Worm (Caenorhabditis elegans) whole organism, midembryonic: ENCODE measurements around the gene slc-36.5.

Experiments
- T22C8.4 ChIP-seq: fragments of 200-800 bp; sonication (Bioruptor generic); IDR thresholded peaks from 2 replicates; pipeline ENCODE4 v1.3.6; 2022; ENCODE audit warnings: missing genetic modification characterization, missing compliant biosample characterization
- cog-1 ChIP-seq: sonication (generic microtip); optimal IDR thresholded peaks from 2 replicates; lab custom pipeline; 2016; ENCODE audit warnings: missing genetic modification characterization, missing compliant biosample characterization
- flt-1 ChIP-seq: fragments of 200-800 bp; sonication (Bioruptor generic); IDR thresholded peaks from 2 replicates; pipeline ENCODE4 v1.3.6; 2022; ENCODE audit warnings: missing genetic modification characterization, missing compliant biosample characterization
- klf-2 ChIP-seq: fragments of 200-800 bp; sonication (Bioruptor generic); conservative IDR thresholded peaks from 2 replicates; pipeline ENCODE4 v1.3.6; 2022; ENCODE audit warnings: missing genetic modification reagents, missing genetic modification characterization, missing compliant biosample characterization
- med-1 ChIP-seq: sonication (generic microtip); optimal IDR thresholded peaks from 2 replicates; lab custom pipeline; 2017; ENCODE audit warnings: missing genetic modification characterization, mild to moderate bottlenecking, missing compliant biosample characterization, antibody characterized with exemption, missing genetic modification reagents; ENCODE audit not compliant: insufficient read depth
- ref-1 ChIP-seq: fragments of 200-800 bp; sonication (Bioruptor generic); conservative IDR thresholded peaks from 2 replicates; pipeline ENCODE4 v1.3.6; 2022; ENCODE audit warnings: missing genetic modification reagents, missing genetic modification characterization, missing compliant biosample characterization
- ztf-23 ChIP-seq: fragments of 200-800 bp; sonication (Bioruptor generic); IDR thresholded peaks from 2 replicates; pipeline ENCODE4 v1.3.6; 2022; ENCODE audit warnings: missing genetic modification reagents, missing genetic modification characterization, missing compliant biosample characterization
- ztf-29 ChIP-seq: fragments of 200-800 bp; sonication (Bioruptor generic); IDR thresholded peaks from 2 replicates; pipeline ENCODE4 v1.3.6; 2022; ENCODE audit warnings: missing genetic modification reagents, missing genetic modification characterization, missing compliant biosample characterization

ce11 chrII:6834582-6835058 lies 42.2 kb downstream of the slc-36.5 start, which contains the start of gene egl-27:
- TF ChIP-seq cog-1 (no peak), flt-1 (GFP tag; lab: Robert Waterston, UW) (peak; percentile 66; the same call in 1 of the 2 replicates), ztf-29 (GFP tag; lab: Robert Waterston, UW) (no peak), klf-2 (GFP tag; lab: Robert Waterston, UW) (no peak), med-1 (GFP tag; lab: Kevin White, UChicago) (no peak), ztf-23 (0 out of 2 replicates have a peak, but pooled peaks have one; percentile 29), ref-1 (GFP tag; lab: Robert Waterston, UW) (no peak), T22C8.4 (no peak)
